Worm (Caenorhabditis elegans) whole organism, L3 larva: ENCODE results near the gene nspg-12.

Experiments used
- R02D3.7 ChIP-seq: fragments of 150-350 bp; optimal IDR thresholded peaks from 2 replicates; lab custom pipeline; 2014; ENCODE audit warnings: missing biosample characterization, missing genetic modification characterization
- ZK546.5 ChIP-seq: sonication (generic microtip); optimal IDR thresholded peaks from 2 replicates; lab custom pipeline; 2017; ENCODE audit warnings: missing biosample characterization, missing genetic modification characterization
- ama-1 ChIP-seq: fragments of 150-350 bp; optimal IDR thresholded peaks from 2 replicates; lab custom pipeline; 2018
- lin-39 ChIP-seq: fragments of 150-350 bp; optimal IDR thresholded peaks from 2 replicates; lab custom pipeline; 2018; ENCODE audit warnings: missing biosample characterization, missing genetic modification reagents, missing genetic modification characterization
- mdl-1 ChIP-seq: fragments of 150-350 bp; optimal IDR thresholded peaks from 2 replicates; lab custom pipeline; 2014; ENCODE audit warnings: missing biosample characterization, missing genetic modification characterization
- nhr-237 ChIP-seq: fragments of 150-350 bp; optimal IDR thresholded peaks from 2 replicates; lab custom pipeline; 2014; ENCODE audit warnings: missing biosample characterization, missing genetic modification characterization
- nhr-25 ChIP-seq: sonication (generic microtip); optimal IDR thresholded peaks from 2 replicates; lab custom pipeline; 2017; ENCODE audit warnings: missing biosample characterization, missing genetic modification characterization
- nhr-77 ChIP-seq: fragments of 150-350 bp; optimal IDR thresholded peaks from 2 replicates; lab custom pipeline; 2014; ENCODE audit warnings: missing biosample characterization, missing genetic modification characterization
- pha-4 ChIP-seq: fragments of 150-350 bp; optimal IDR thresholded peaks from 2 replicates; lab custom pipeline; 2014; ENCODE audit warnings: missing biosample characterization, missing genetic modification reagents, missing genetic modification characterization
- skn-1 ChIP-seq: fragments of 150-350 bp; optimal IDR thresholded peaks from 2 replicates; lab custom pipeline; 2014; ENCODE audit warnings: missing biosample characterization, missing genetic modification characterization
- unc-39 ChIP-seq: sonication (generic microtip); optimal IDR thresholded peaks from 4 replicates; lab custom pipeline; 2017; ENCODE audit warnings: missing biosample characterization, missing genetic modification characterization
- zag-1 ChIP-seq: fragments of 150-350 bp; optimal IDR thresholded peaks from 2 replicates; lab custom pipeline; 2014; ENCODE audit warnings: missing biosample characterization, missing genetic modification characterization
- ztf-11 ChIP-seq: fragments of 150-350 bp; optimal IDR thresholded peaks from 2 replicates; lab custom pipeline; 2014; ENCODE audit warnings: missing biosample characterization, missing genetic modification characterization

DNA sequence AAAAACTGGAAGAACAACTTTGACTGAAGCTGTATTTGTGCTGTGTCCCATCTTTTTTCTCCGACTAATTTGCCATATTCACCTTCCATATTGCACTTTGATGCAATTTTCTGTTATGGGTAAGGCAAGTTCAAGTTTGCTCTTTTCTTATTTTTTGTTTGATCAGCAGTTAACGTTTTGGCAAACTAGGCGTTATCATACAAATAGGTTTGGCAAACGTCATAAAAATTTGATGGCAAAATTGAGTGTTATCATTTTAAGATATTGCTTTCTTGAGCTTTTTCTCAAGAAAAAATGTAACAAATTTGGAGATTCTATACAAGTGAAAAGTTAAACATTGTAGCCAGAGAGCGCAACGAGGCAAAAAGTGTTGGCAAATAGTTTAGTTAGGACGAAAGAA lies 4.9 kb downstream of the nspg-12 start:
- TF ChIP-seq ama-1: no peak
- no peak for TF ChIP-seq ztf-11 (tag; lab: Kevin White, UChicago)
- no peak for TF ChIP-seq nhr-25 (tag; lab: Kevin White, UChicago)
- no peak for TF ChIP-seq zag-1
- TF ChIP-seq nhr-237 (tag; lab: Kevin White, UChicago): no peak
- no peak for TF ChIP-seq unc-39 (tag; lab: Kevin White, UChicago)
- TF ChIP-seq ZK546.5 (tag; lab: Kevin White, UChicago): no peak
- TF ChIP-seq pha-4: no peak
- no peak for TF ChIP-seq R02D3.7 (tag; lab: Kevin White, UChicago)
- TF ChIP-seq nhr-77 (tag; lab: Kevin White, UChicago): no peak
- no peak for TF ChIP-seq skn-1 (tag; lab: Kevin White, UChicago)
- no peak for TF ChIP-seq lin-39 (tag; lab: Kevin White, UChicago)
- TF ChIP-seq mdl-1 (tag; lab: Kevin White, UChicago): no peak
